Worm (Caenorhabditis elegans) whole organism, L4/young adult: ENCODE results near the gene srw-3.

ENCODE experiments used
- W03F9.2 ChIP-seq: fragments of 150-350 bp; optimal IDR thresholded peaks from 2 replicates; lab custom pipeline; 2014; ENCODE audit warnings: missing biosample characterization, missing genetic modification characterization
- dao-5 ChIP-seq: sonication (generic microtip); optimal IDR thresholded peaks from 2 replicates; lab custom pipeline; 2016; ENCODE audit warnings: missing genotype, missing genetic modification characterization, moderate library complexity, missing compliant biosample characterization
- him-1 ChIP-seq: sonication (generic microtip); optimal IDR thresholded peaks from 2 replicates; lab custom pipeline; 2016; ENCODE audit warnings: missing genotype, missing genetic modification reagents, missing genetic modification characterization, missing compliant biosample characterization

ce11 chrV:7713691-7714090 is 8.3 kb downstream of the srw-3 start, which contains the start of gene ZK105.1:
- TF ChIP-seq him-1 (tag; lab: Kevin White, UChicago) (no peak), dao-5 (tag; lab: Kevin White, UChicago) (no peak), W03F9.2 (tag; lab: Kevin White, UChicago) (no peak)
